Worm (Caenorhabditis elegans) whole organism, L1 larva: ENCODE results near the gene C06A12.3.

Experiments
- ama-1 ChIP-seq: fragments of 150-350 bp; optimal IDR thresholded peaks from 2 replicates; lab custom pipeline; 2014
- efl-1 ChIP-seq, 4 experiments: fragments of 150-350 bp; optimal IDR thresholded peaks in 3 of 4; peaks in 1 of 4; 1 replicate in 1 of 4; 2 replicates in 3 of 4; lab custom pipeline; 2014; ENCODE audit warnings: missing biosample characterization in 2 of 4, missing genetic modification characterization in 2 of 4, missing genetic modification reagents in 2 of 4
- elt-3 ChIP-seq, 6 experiments: fragments of 150-350 bp in 1 of 6; sonication (generic microtip); optimal IDR thresholded peaks; 2 replicates each; lab custom pipeline; 2017 to 2018; ENCODE audit warnings: missing biosample characterization in 6 of 6, missing genetic modification characterization in 6 of 6, inconsistent platforms in 1 of 6
- grh-1 ChIP-seq: fragments of 200-800 bp; sonication (Bioruptor generic); IDR thresholded peaks from 2 replicates; pipeline ENCODE4 v1.3.6; 2022; ENCODE audit warnings: missing genetic modification reagents, missing genetic modification characterization, missing compliant biosample characterization
- lin-39 ChIP-seq: fragments of 150-350 bp; optimal IDR thresholded peaks from 2 replicates; lab custom pipeline; 2014; ENCODE audit warnings: missing biosample characterization, missing genetic modification reagents, missing genetic modification characterization
- nhr-237 ChIP-seq: fragments of 150-350 bp; optimal IDR thresholded peaks from 2 replicates; lab custom pipeline; 2014; ENCODE audit warnings: missing biosample characterization, missing genetic modification characterization
- skn-1 ChIP-seq: fragments of 150-350 bp; optimal IDR thresholded peaks from 2 replicates; lab custom pipeline; 2014; ENCODE audit warnings: missing biosample characterization, missing genetic modification characterization
- unc-130 ChIP-seq: fragments of 150-350 bp; optimal IDR thresholded peaks from 2 replicates; lab custom pipeline; 2017; ENCODE audit warnings: missing biosample characterization, missing genetic modification characterization, inconsistent platforms
- unc-98 ChIP-seq: fragments of 200-800 bp; sonication (Bioruptor generic); IDR thresholded peaks from 2 replicates; pipeline ENCODE4 v1.3.6; 2022; ENCODE audit warnings: missing genetic modification characterization, missing compliant biosample characterization

DNA sequence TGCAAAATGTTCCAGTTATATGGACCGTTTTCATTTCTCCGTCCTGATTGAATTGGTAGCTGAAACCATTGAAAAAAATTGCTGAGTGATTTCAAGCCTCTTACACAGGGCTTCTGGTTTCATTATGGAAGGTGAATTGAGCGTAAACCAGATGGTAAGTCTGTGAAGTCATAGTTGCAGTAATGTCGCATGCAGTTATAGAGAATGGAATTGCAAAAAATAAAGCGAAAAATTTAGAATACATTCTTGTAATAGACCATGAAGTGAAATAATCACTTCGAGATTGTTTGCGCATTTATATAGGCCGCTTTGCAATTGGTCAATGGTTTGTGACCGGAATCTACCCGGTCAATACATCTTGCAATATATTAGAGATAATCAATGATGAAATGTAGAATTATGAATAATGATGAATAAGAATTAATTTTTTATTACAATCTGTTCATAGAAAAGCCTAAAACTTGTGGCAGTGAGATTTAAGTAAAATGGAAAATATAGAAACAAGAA, 42.6 kb downstream of the C06A12.3 start, which contains the start of gene F11E6.4:
- TF ChIP-seq nhr-237 (tag; lab: Kevin White, UChicago) (no peak), unc-130 (tag; lab: Kevin White, UChicago) (no peak), skn-1 (tag; lab: Kevin White, UChicago) (no peak), lin-39 (tag; lab: Kevin White, UChicago) (no peak), unc-98 (GFP tag; lab: Robert Waterston, UW) (no peak), grh-1 (GFP tag; lab: Robert Waterston, UW) (no peak), efl-1 (optimal IDR thresholded peaks at IDR 0.05; lab: Kevin White, UChicago) (no peak), efl-1 (GFP tag; optimal IDR thresholded peaks at IDR 0.05 in 1 of 2; lab: Kevin White, UChicago) (no peak), ama-1 (lab: Kevin White, UChicago) (no peak), elt-3 (tag; optimal IDR thresholded peaks at IDR 0.05; lab: Kevin White, UChicago) (no peak)
